Worm (Caenorhabditis elegans): ENCODE data around the gene his-37.

Gene his-37

DNA sequence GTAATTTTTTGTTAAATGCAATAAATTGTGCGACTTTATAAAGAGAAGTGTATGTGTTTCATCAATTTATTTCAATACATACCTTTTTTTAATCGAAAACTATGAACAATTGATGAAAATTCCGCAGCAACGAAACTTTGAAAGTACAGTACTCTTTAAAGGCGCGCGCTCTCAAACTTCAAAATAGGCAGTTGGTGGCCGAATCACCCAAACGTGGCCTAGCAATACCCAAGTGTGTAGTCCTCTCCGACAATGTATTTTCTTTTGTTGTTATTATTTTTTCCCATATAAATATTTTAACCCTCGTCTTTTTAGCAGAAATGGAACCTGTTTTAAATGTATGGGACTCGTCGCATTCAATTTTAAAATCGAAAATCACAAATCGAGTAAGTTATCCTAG lies 10.4 kb upstream of the his-37 start, which contains the start of gene C50F4.4 (continued):
- TF ChIP-seq efl-1 (optimal IDR thresholded peaks at IDR 0.05) (peak; percentile 32 to 56), efl-1 (GFP tag; optimal IDR thresholded peaks at IDR 0.05 in 1 of 2) (peak; percentile 49 to 94), ceh-90 (tag; optimal IDR thresholded peaks at IDR 0.05) (peak; percentile 74), vab-15 (tag; optimal IDR thresholded peaks at IDR 0.05) (no peak), dpl-1 (GFP tag; optimal IDR thresholded peaks at IDR 0.05) (peak; percentile 20 to 65 (median 38)), alr-1 (tag; optimal IDR thresholded peaks at IDR 0.05; ENCODE audit: borderline replicate concordance) (no peak), lin-39 (tag; optimal IDR thresholded peaks at IDR 0.05) (peak; percentile 7), nhr-85 (tag) (peak; percentile 63), fkh-4 (tag; optimal IDR thresholded peaks at IDR 0.05; ENCODE audit: borderline replicate concordance) (peak; percentile 64), lin-35 (GFP tag; optimal IDR thresholded peaks at IDR 0.05) (peak; percentile 29 to 33), lin-13 (GFP tag; optimal IDR thresholded peaks at IDR 0.05) (no peak), mep-1 (tag; optimal IDR thresholded peaks at IDR 0.05) (peak; percentile 12), ces-1 (GFP tag; optimal IDR thresholded peaks at IDR 0.05) (no peak), dsc-1 (tag; optimal IDR thresholded peaks at IDR 0.05) (peak; percentile 61), snu-23 (GFP tag; optimal IDR thresholded peaks at IDR 0.05) (peak; percentile 55), nhr-11 (tag; optimal IDR thresholded peaks at IDR 0.05) (no peak), zag-1 (tag; optimal IDR thresholded peaks at IDR 0.05) (no peak), fkh-8 (tag; optimal IDR thresholded peaks at IDR 0.05) (peak; percentile 15), sox-4 (tag; optimal IDR thresholded peaks at IDR 0.05) (peak; percentile 72), unc-86 (tag; optimal IDR thresholded peaks at IDR 0.05) (peak; percentile 15), nhr-90 (tag; optimal IDR thresholded peaks at IDR 0.05; ENCODE audit: poor library complexity) (peak; percentile 71), ama-1 (optimal IDR thresholded peaks at IDR 0.05) (no peak), jun-1 (tag; optimal IDR thresholded peaks at IDR 0.05) (no peak), aly-2 (tag; optimal IDR thresholded peaks at IDR 0.05) (no peak), elt-2 (tag; optimal IDR thresholded peaks at IDR 0.05) (no peak), fos-1 (tag; optimal IDR thresholded peaks at IDR 0.05) (no peak), nhr-19 (GFP tag; conservative IDR thresholded peaks at IDR 0.05) (peak; percentile 42; the same call in 1 of the 2 replicates), irx-1 (tag; optimal IDR thresholded peaks at IDR 0.05) (peak; percentile 70), hlh-4 (tag; optimal IDR thresholded peaks at IDR 0.05) (no peak), ztf-11 (tag; optimal IDR thresholded peaks at IDR 0.05) (peak in 1 of 2 experiments; percentile 67), xbp-1 (tag; optimal IDR thresholded peaks at IDR 0.05) (peak; percentile 62), unc-130 (tag; optimal IDR thresholded peaks at IDR 0.05) (peak; percentile 46), ets-5 (GFP tag; IDR thresholded peaks at IDR 0.05) (no peak), egl-13 (tag; optimal IDR thresholded peaks at IDR 0.05) (peak; percentile 36), isw-1 (GFP tag; IDR thresholded peaks at IDR 0.05) (no peak)

DNA sequence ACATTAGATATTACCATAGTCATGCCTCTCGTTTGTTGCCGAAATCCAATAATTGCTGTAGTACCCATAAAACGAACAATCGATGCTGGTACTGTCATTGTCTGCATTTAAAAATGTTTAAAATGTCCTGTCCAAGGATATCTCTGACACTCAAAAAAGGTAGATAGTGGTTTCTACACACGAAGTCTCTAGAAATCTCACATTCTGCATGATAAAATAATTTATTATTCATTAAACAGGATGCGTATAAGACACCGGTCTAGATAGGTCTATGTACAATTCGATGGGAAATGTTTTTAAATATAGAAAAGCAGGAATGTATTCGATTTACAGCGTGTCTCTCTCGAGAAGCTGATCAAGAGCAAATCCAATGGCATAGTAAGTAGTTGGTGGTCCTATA lies 7.3 kb upstream of the his-37 start, which contains the start of gene C50F4.12:
Gene C50F4.12, minus strand, starts transcription at position 101 of the 400 bp plus-strand sequence.
- no peak for TF ChIP-seq vab-15 (tag; optimal IDR thresholded peaks at IDR 0.05)
- TF ChIP-seq dpl-1 (GFP tag; optimal IDR thresholded peaks at IDR 0.05), result no peak
- no peak for TF ChIP-seq lin-15B (tag; optimal IDR thresholded peaks at IDR 0.05)
- no peak for TF ChIP-seq hlh-4 (tag; optimal IDR thresholded peaks at IDR 0.05)
- no peak for TF ChIP-seq isw-1 (GFP tag; IDR thresholded peaks at IDR 0.05)
- no peak for TF ChIP-seq skn-1 (tag; optimal IDR thresholded peaks at IDR 0.05)
- TF ChIP-seq elt-3 (tag; optimal IDR thresholded peaks at IDR 0.05), result no peak
- TF ChIP-seq nhr-47 (tag; optimal IDR thresholded peaks at IDR 0.05), result no peak
- TF ChIP-seq ceh-82 (tag; optimal IDR thresholded peaks at IDR 0.05), result no peak
- TF ChIP-seq aly-2 (tag; optimal IDR thresholded peaks at IDR 0.05), result no peak
- no peak for TF ChIP-seq mep-1 (tag; optimal IDR thresholded peaks at IDR 0.05)
- no peak for TF ChIP-seq sptf-1 (tag; optimal IDR thresholded peaks at IDR 0.05)
- TF ChIP-seq tbx-2 (tag; optimal IDR thresholded peaks at IDR 0.05), result no peak
- no peak for TF ChIP-seq fkh-4 (tag; optimal IDR thresholded peaks at IDR 0.05; ENCODE audit: borderline replicate concordance)
